Worm (Caenorhabditis elegans) whole organism, L3 larva: ENCODE measurements around the gene chil-22.

Source experiments
- R02D3.7 ChIP-seq: fragments of 150-350 bp; optimal IDR thresholded peaks from 2 replicates; lab custom pipeline; 2014; ENCODE audit warnings: missing biosample characterization, missing genetic modification characterization
- ZK546.5 ChIP-seq: sonication (generic microtip); optimal IDR thresholded peaks from 2 replicates; lab custom pipeline; 2017; ENCODE audit warnings: missing biosample characterization, missing genetic modification characterization
- aly-2 ChIP-seq: fragments of 150-350 bp; optimal IDR thresholded peaks from 2 replicates; lab custom pipeline; 2014; ENCODE audit warnings: missing biosample characterization, missing genetic modification characterization
- ama-1 ChIP-seq: fragments of 150-350 bp; optimal IDR thresholded peaks from 2 replicates; lab custom pipeline; 2018
- ceh-28 ChIP-seq: fragments of 150-350 bp; optimal IDR thresholded peaks from 2 replicates; lab custom pipeline; 2014; ENCODE audit warnings: missing biosample characterization, missing genetic modification reagents, missing genetic modification characterization
- ceh-82 ChIP-seq: fragments of 150-350 bp; optimal IDR thresholded peaks from 2 replicates; lab custom pipeline; 2014; ENCODE audit warnings: missing biosample characterization, missing genetic modification characterization
- daf-12 ChIP-seq: fragments of 150-350 bp; optimal IDR thresholded peaks from 2 replicates; lab custom pipeline; 2014; ENCODE audit warnings: missing biosample characterization, missing genetic modification reagents, missing genetic modification characterization
- egl-27 ChIP-seq: sonication (generic microtip); optimal IDR thresholded peaks from 4 replicates; lab custom pipeline; 2017; ENCODE audit warnings: missing biosample characterization, missing genetic modification reagents, missing genetic modification characterization
- egl-5 ChIP-seq: fragments of 150-350 bp; optimal IDR thresholded peaks from 2 replicates; lab custom pipeline; 2017; ENCODE audit warnings: missing biosample characterization, missing genetic modification reagents, missing genetic modification characterization, inconsistent platforms
- elt-2 ChIP-seq: sonication (generic microtip); optimal IDR thresholded peaks from 2 replicates; lab custom pipeline; 2016; ENCODE audit warnings: missing genetic modification reagents, mild to moderate bottlenecking, missing genetic modification characterization, missing compliant biosample characterization
- elt-3 ChIP-seq, 3 experiments: fragments of 150-350 bp in 1 of 3; sonication (generic microtip) in 2 of 3; optimal IDR thresholded peaks; 2 replicates in 2 of 3; 4 replicates in 1 of 3; lab custom pipeline; 2014 to 2017; ENCODE audit warnings: missing biosample characterization in 3 of 3, missing genetic modification characterization in 3 of 3
- fkh-10 ChIP-seq: sonication (generic microtip); optimal IDR thresholded peaks from 2 replicates; lab custom pipeline; 2017; ENCODE audit warnings: missing biosample characterization, missing genetic modification reagents, missing genetic modification characterization
- fkh-2 ChIP-seq: fragments of 150-350 bp; optimal IDR thresholded peaks from 2 replicates; lab custom pipeline; 2014; ENCODE audit warnings: missing biosample characterization, missing genetic modification reagents, missing genetic modification characterization
- fos-1 ChIP-seq: fragments of 150-350 bp; optimal IDR thresholded peaks from 2 replicates; lab custom pipeline; 2014; ENCODE audit warnings: missing biosample characterization, missing genetic modification characterization
- hmg-11 ChIP-seq: sonication (generic microtip); optimal IDR thresholded peaks from 2 replicates; lab custom pipeline; 2016; ENCODE audit warnings: missing genetic modification characterization, missing compliant biosample characterization
- jun-1 ChIP-seq: fragments of 150-350 bp; optimal IDR thresholded peaks from 2 replicates; lab custom pipeline; 2014; ENCODE audit warnings: missing biosample characterization, missing genetic modification reagents, missing genetic modification characterization
- lin-15B ChIP-seq: fragments of 150-350 bp; optimal IDR thresholded peaks from 2 replicates; lab custom pipeline; 2014; ENCODE audit warnings: missing biosample characterization, missing genetic modification characterization
- lin-39 ChIP-seq: fragments of 150-350 bp; optimal IDR thresholded peaks from 2 replicates; lab custom pipeline; 2018; ENCODE audit warnings: missing biosample characterization, missing genetic modification reagents, missing genetic modification characterization
- lsy-12 ChIP-seq: sonication (generic microtip); optimal IDR thresholded peaks from 2 replicates; lab custom pipeline; 2016; ENCODE audit warnings: mild to moderate bottlenecking, missing genetic modification characterization, missing compliant biosample characterization
- mml-1 ChIP-seq: fragments of 150-350 bp; sonication (generic microtip); optimal IDR thresholded peaks from 3 replicates; lab custom pipeline; 2014; ENCODE audit warnings: missing biosample characterization, missing genetic modification characterization
- nfya-1 ChIP-seq: sonication (generic microtip); optimal IDR thresholded peaks from 2 replicates; lab custom pipeline; 2017; ENCODE audit warnings: missing genetic modification characterization, mild to moderate bottlenecking, missing compliant biosample characterization, antibody characterized with exemption, moderate library complexity; ENCODE audit not compliant: insufficient read depth
- nhr-11 ChIP-seq: fragments of 150-350 bp; optimal IDR thresholded peaks from 2 replicates; lab custom pipeline; 2014; ENCODE audit warnings: missing biosample characterization, missing genetic modification characterization
- nhr-23 ChIP-seq: fragments of 150-350 bp; optimal IDR thresholded peaks from 2 replicates; lab custom pipeline; 2014; ENCODE audit warnings: missing biosample characterization, missing genetic modification reagents, missing genetic modification characterization
- nhr-25 ChIP-seq: sonication (generic microtip); optimal IDR thresholded peaks from 2 replicates; lab custom pipeline; 2017; ENCODE audit warnings: missing biosample characterization, missing genetic modification characterization
- nhr-28 ChIP-seq: fragments of 150-350 bp; optimal IDR thresholded peaks from 2 replicates; lab custom pipeline; 2014; ENCODE audit warnings: missing biosample characterization, missing genetic modification characterization
- nhr-43 ChIP-seq: sonication (generic microtip); optimal IDR thresholded peaks from 2 replicates; lab custom pipeline; 2016; ENCODE audit warnings: mild to moderate bottlenecking, missing genetic modification characterization, missing compliant biosample characterization; ENCODE audit not compliant: poor library complexity, severe bottlenecking
- nhr-76 ChIP-seq: fragments of 150-350 bp; sonication (generic microtip); optimal IDR thresholded peaks from 5 replicates; lab custom pipeline; 2014; ENCODE audit warnings: missing biosample characterization, missing genetic modification characterization
- nhr-77 ChIP-seq: fragments of 150-350 bp; optimal IDR thresholded peaks from 2 replicates; lab custom pipeline; 2014; ENCODE audit warnings: missing biosample characterization, missing genetic modification characterization
- pha-4 ChIP-seq: fragments of 150-350 bp; optimal IDR thresholded peaks from 2 replicates; lab custom pipeline; 2014; ENCODE audit warnings: missing biosample characterization, missing genetic modification reagents, missing genetic modification characterization
- pqm-1 ChIP-seq: fragments of 150-350 bp; optimal IDR thresholded peaks from 2 replicates; lab custom pipeline; 2017; ENCODE audit warnings: missing biosample characterization, missing genetic modification characterization, inconsistent platforms
- sea-2 ChIP-seq: fragments of 150-350 bp; sonication (generic microtip); optimal IDR thresholded peaks from 4 replicates; lab custom pipeline; 2014; ENCODE audit warnings: missing biosample characterization, missing genetic modification reagents, missing genetic modification characterization
- skn-1 ChIP-seq: fragments of 150-350 bp; optimal IDR thresholded peaks from 2 replicates; lab custom pipeline; 2014; ENCODE audit warnings: missing biosample characterization, missing genetic modification characterization
- snpc-4 ChIP-seq: fragments of 150-350 bp; optimal IDR thresholded peaks from 2 replicates; lab custom pipeline; 2014; ENCODE audit warnings: missing biosample characterization, missing genetic modification characterization
- tbx-2 ChIP-seq: sonication (generic microtip); optimal IDR thresholded peaks from 2 replicates; lab custom pipeline; 2016; ENCODE audit warnings: mild to moderate bottlenecking, missing genetic modification characterization, missing compliant biosample characterization
- unc-39 ChIP-seq: sonication (generic microtip); optimal IDR thresholded peaks from 4 replicates; lab custom pipeline; 2017; ENCODE audit warnings: missing biosample characterization, missing genetic modification characterization
- unc-62 ChIP-seq: fragments of 150-350 bp; sonication (generic microtip); optimal IDR thresholded peaks from 4 replicates; lab custom pipeline; 2014; ENCODE audit warnings: missing biosample characterization, missing genetic modification reagents, missing genetic modification characterization
- ztf-11 ChIP-seq: fragments of 150-350 bp; optimal IDR thresholded peaks from 2 replicates; lab custom pipeline; 2014; ENCODE audit warnings: missing biosample characterization, missing genetic modification characterization

Gene chil-22

DNA sequence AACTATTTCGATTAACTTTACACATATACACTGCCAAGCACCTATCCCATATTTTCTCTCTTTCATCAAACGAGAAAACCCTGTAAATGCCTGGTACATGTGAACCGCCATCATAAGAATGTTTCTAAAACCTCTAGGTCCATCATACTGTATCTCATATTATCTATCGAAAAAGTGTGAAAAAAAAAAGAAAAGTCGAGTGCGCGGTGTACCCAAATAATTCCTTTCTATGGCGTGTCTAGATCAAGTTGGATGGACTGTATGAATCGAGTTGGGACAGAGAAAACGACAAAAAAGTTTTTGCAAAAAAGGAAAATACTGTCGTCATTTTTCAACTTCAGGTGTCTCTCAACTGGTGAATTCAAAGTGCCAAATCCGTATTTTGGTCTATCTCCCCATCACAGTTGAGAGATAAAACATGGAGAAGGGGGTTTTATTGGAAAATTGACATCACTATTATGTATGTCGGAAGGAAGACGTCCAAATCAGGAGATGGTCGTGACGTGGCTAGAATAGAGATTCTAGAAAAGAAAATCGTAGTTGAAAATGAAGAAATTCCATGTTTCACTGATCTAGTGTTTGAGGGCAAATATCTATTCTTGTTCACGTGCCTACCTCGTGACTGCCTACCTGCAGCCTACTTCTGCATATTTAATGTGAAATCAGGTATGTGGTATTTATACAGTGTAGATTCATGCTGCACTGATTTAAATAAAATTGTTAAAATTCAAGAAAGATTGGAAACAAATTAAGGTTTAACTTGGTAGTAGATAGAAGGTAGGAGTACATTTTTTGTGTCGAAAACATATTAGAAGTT is 27.5 kb upstream of the chil-22 start:
- TF ChIP-seq unc-39 (tag; lab: Kevin White, UChicago) (no peak), mml-1 (peak; percentile 24), nhr-43 (tag; lab: Kevin White, UChicago) (peak; percentile 42)

DNA sequence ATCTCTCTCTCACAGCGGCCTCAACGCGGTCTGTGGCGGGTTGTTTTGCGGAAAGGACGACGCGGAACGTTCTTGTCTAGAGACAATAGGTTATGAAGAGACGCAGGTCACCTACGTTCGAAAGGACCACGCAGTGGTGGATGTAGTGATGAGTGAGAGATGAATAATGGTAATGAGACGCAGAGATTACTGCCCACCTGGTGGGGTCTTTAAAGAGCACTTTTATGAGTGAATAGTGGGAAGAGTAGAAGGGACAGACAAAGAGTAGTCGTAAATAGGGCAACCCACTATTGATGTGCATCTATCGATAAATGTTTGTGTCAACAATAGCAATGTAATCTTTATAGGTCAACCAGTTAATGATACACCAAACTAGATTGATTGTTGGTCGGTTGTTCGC is 25.1 kb upstream of the chil-22 start:
- TF ChIP-seq nfya-1 (no peak), pqm-1 (no peak), lin-15B (tag; lab: Kevin White, UChicago) (no peak), sea-2 (GFP tag; lab: Kevin White, UChicago) (no peak), aly-2 (tag; lab: Kevin White, UChicago) (no peak), ceh-28 (tag; lab: Kevin White, UChicago) (no peak), lin-39 (tag; lab: Kevin White, UChicago) (peak; percentile 8), hmg-11 (tag; lab: Kevin White, UChicago) (peak; percentile 19), egl-27 (tag; lab: Kevin White, UChicago) (no peak), unc-39 (tag; lab: Kevin White, UChicago) (no peak), unc-62 (no peak), nhr-76 (tag; lab: Kevin White, UChicago) (no peak), nhr-23 (tag; lab: Kevin White, UChicago) (no peak), nhr-43 (tag; lab: Kevin White, UChicago) (no peak), pha-4 (tag; lab: Kevin White, UChicago) (peak; percentile 40), nhr-77 (tag; lab: Kevin White, UChicago) (no peak), R02D3.7 (tag; lab: Kevin White, UChicago) (no peak), tbx-2 (tag; lab: Kevin White, UChicago) (no peak), fos-1 (tag; lab: Kevin White, UChicago) (no peak), skn-1 (no peak), fkh-10 (GFP tag; lab: Kevin White, UChicago) (no peak)
- TF ChIP-seq, all 47 proteins: peak for 3

DNA sequence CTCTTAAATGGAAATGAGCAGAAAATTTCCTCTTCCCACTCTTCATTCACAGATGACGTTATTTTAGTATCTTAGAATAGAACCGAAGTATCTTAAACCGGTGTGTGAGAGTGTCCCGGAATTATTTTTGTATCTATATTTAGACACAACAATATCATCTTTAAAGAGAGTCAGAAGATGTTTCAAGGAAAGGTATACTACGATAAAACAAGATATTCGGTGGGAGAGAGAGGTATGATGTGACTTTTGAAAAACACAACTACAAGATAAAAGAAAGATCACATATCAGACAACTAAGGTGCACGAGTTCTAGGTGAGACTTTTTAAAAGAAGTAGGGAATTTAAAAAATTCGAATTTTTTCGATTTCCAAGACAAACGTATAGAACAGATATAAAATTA is 24.6 kb upstream of the chil-22 start:
- TF ChIP-seq nhr-43 (tag; lab: Kevin White, UChicago) (peak; percentile 33), nhr-25 (tag; lab: Kevin White, UChicago) (no peak)

DNA sequence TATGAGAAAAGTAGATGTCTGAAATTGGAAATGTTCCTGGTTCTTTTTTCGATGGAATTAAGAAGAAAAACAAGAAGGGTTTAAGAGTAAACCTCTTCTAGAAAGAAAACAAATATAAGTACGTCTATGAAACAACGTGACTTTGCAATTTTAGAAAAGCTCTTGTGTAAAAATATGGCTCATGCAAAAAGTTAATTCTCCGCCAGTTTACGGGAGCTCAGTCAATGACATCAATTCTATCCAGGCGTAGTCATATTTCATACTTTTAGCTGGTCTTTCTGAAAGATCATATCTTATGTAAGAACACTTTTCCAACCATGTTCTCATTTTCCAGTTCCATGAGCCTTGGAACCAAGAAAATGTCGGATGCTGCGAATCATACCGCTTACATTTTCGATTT is 23.9 kb upstream of the chil-22 start:
- TF ChIP-seq lin-39 (tag; lab: Kevin White, UChicago) (no peak), nhr-28 (tag; lab: Kevin White, UChicago) (no peak), lsy-12 (tag; lab: Kevin White, UChicago) (no peak), R02D3.7 (tag; lab: Kevin White, UChicago) (no peak), nhr-76 (tag; lab: Kevin White, UChicago) (no peak), ama-1 (lab: Kevin White, UChicago) (no peak), elt-2 (tag; lab: Kevin White, UChicago) (no peak), sea-2 (GFP tag; lab: Kevin White, UChicago) (no peak), nhr-23 (tag; lab: Kevin White, UChicago) (no peak)

DNA sequence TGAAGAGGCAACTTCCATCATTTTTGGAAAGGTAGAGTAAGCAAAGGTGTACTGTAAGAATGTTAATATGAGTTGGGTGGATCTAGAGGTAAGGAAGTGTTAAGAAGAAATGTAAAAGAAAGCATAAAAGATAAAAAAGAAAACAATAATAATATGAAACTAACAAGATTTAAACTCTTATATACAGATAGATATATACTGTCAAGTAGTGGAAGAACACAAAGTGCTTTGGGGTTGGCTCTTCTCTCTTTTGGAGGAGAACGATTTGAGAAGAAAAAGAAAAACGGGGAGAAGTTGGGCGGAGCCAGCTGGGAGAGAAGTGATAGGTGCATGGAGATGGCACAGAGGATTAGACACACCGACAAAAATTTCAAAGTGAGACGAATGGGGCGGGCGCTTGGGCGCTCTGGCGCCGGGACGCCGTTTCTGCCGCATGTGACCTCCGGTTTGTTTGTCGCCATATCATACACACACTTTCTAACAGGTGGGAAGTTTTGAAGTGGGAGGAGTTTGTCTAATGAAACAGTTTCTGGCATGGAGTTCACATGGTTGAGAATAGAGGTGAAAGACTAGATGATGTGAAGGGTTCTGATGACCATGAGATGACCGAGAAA is 21.4 kb upstream of the chil-22 start, which contains the start of gene T19H5.4:
T19H5.4 (minus strand) TSS at position 51 of the 614 bp plus-strand sequence.
- TF ChIP-seq nhr-25 (tag; lab: Kevin White, UChicago) = peak; percentile 11
- TF ChIP-seq ceh-28 (tag; lab: Kevin White, UChicago) = no peak
- peak; percentile 34 for TF ChIP-seq pqm-1
- no peak for TF ChIP-seq ceh-82 (tag; lab: Kevin White, UChicago)
- no peak for TF ChIP-seq nhr-28 (tag; lab: Kevin White, UChicago)
- TF ChIP-seq fkh-2 (tag; lab: Kevin White, UChicago) = no peak
- TF ChIP-seq aly-2 (tag; lab: Kevin White, UChicago) = no peak
- peak; percentile 4 for TF ChIP-seq tbx-2 (tag; lab: Kevin White, UChicago)
- no peak for TF ChIP-seq sea-2 (GFP tag; lab: Kevin White, UChicago)
- TF ChIP-seq nhr-76 (tag; lab: Kevin White, UChicago) = no peak
- no peak for TF ChIP-seq ZK546.5 (tag; lab: Kevin White, UChicago)
- peak; percentile 64 for TF ChIP-seq pha-4 (tag; lab: Kevin White, UChicago)
- no peak for TF ChIP-seq nhr-77 (tag; lab: Kevin White, UChicago)
- peak; percentile 31 for TF ChIP-seq jun-1 (tag; lab: Kevin White, UChicago)
- peak in 1 of 3 experiments; percentile 39 for TF ChIP-seq elt-3 (tag; optimal IDR thresholded peaks at IDR 0.05; lab: Kevin White, UChicago)
- no peak for TF ChIP-seq lin-39 (tag; lab: Kevin White, UChicago)
- no peak for TF ChIP-seq mml-1
- peak; percentile 82 for TF ChIP-seq elt-2 (tag; lab: Kevin White, UChicago)
- TF ChIP-seq ama-1 (lab: Kevin White, UChicago) = peak; percentile 16
- no peak for TF ChIP-seq daf-12 (tag; lab: Kevin White, UChicago)
- no peak for TF ChIP-seq nhr-23 (tag; lab: Kevin White, UChicago)
- TF ChIP-seq lsy-12 (tag; lab: Kevin White, UChicago) = peak; percentile 14
- no peak for TF ChIP-seq egl-27 (tag; lab: Kevin White, UChicago)
- peak; percentile 78 for TF ChIP-seq nfya-1
- no peak for TF ChIP-seq snpc-4 (tag; lab: Kevin White, UChicago)
- TF ChIP-seq egl-5 (tag; lab: Kevin White, UChicago) = no peak
- no peak for TF ChIP-seq nhr-11 (tag; lab: Kevin White, UChicago)
- TF ChIP-seq nhr-43 (tag; lab: Kevin White, UChicago) = peak; percentile 59
- no peak for TF ChIP-seq ztf-11 (tag; lab: Kevin White, UChicago)
- TF ChIP-seq, all 47 proteins: peak for 11
